Fruit fly (Drosophila melanogaster): ENCODE data around the gene Npl4.

Npl4 gene

DNA sequence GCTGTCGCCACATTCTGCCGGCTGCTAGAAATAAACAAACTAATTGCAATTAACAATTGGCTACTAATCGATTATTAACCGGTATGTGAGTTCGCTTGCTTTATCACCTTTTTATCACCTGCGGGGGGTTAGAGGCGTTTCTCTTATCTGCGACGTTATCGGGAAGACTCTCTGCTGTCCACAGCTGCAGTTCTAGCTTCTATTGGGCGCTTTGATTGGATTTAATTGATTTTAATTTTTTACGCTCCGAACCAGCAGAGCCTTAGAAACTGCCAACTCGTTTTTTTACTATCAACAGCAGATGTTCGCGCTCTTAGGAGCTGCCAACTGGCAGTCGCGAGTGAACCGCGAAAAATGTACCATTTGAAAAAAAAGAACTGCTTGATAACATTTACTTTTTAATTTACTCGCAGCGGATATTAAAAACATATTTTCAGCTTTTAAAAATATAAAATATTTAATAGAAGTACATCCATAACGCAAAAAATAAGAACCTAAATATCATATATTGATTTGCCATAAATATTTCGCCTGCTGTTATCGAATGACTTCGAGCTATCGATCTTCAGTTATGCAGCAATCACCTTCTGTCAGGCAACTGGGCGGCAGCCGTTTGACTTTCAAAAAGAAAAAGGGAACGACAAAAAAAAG, 2.3 kb upstream of the Npl4 start, which contains the start of gene Ssadh (continued):
- TF ChIP-seq CG11456 (GFP tag; IDR thresholded peaks at IDR 0.05) (no peak), Sry-δ (GFP tag; optimal IDR thresholded peaks at IDR 0.05) (peak; percentile 53), CG15011 (GFP tag; optimal IDR thresholded peaks at IDR 0.05) (no peak), peb (GFP tag; IDR thresholded peaks at IDR 0.05) (no peak), CG18011 (GFP tag; optimal IDR thresholded peaks at IDR 0.05) (peak; percentile 98), CG32767 (GFP tag; IDR thresholded peaks at IDR 0.05) (no peak), CG1024 (GFP tag; IDR thresholded peaks at IDR 0.05) (no peak), CHES-1-like (GFP tag; optimal IDR thresholded peaks at IDR 0.05) (no peak), CG2129 (GFP tag; IDR thresholded peaks at IDR 0.05; ENCODE audit: partially characterized antibody) (no peak), CG33213 (GFP tag; optimal IDR thresholded peaks at IDR 0.05) (peak; percentile 16), kay (GFP tag; optimal IDR thresholded peaks at IDR 0.05) (no peak), bcd (GFP tag; optimal IDR thresholded peaks at IDR 0.05) (no peak), Dref (GFP tag; IDR thresholded peaks at IDR 0.05) (peak; percentile 93), CG5953 (GFP tag; IDR thresholded peaks at IDR 0.05) (no peak), NK7.1 (GFP tag; optimal IDR thresholded peaks at IDR 0.05) (no peak), psq (GFP tag; optimal IDR thresholded peaks at IDR 0.05) (no peak), nmo (GFP tag; optimal IDR thresholded peaks at IDR 0.05) (peak; percentile 35), CG9727 (GFP tag; optimal IDR thresholded peaks at IDR 0.05) (peak; percentile 3), zen (tag; optimal IDR thresholded peaks at IDR 0.05) (peak; percentile 4), Bgb (GFP tag; IDR thresholded peaks at IDR 0.05; ENCODE audit: partially characterized antibody) (peak; percentile 61; the same call in 1 of the 2 replicates), Rfx (GFP tag; IDR thresholded peaks at IDR 0.05) (no peak), hb (GFP tag; IDR thresholded peaks at IDR 0.05; ENCODE audit: partially characterized antibody) (peak; percentile 61; the same call in 1 of the 3 replicates), CG13287 (GFP tag; IDR thresholded peaks at IDR 0.05; ENCODE audit: partially characterized antibody) (peak; percentile 56), CrebB (tag; optimal IDR thresholded peaks at IDR 0.05) (no peak), CG17385 (GFP tag; optimal IDR thresholded peaks at IDR 0.05) (no peak), pzg (GFP tag; optimal IDR thresholded peaks at IDR 0.05) (peak; percentile 59), CG4730 (GFP tag; IDR thresholded peaks at IDR 0.05) (no peak), CG14710 (tag; optimal IDR thresholded peaks at IDR 0.05) (peak; percentile 62), CG2116 (GFP tag; optimal IDR thresholded peaks at IDR 0.05) (peak; percentile 78), NFAT (GFP tag; IDR thresholded peaks at IDR 0.05) (no peak), CG1647 (GFP tag; optimal IDR thresholded peaks at IDR 0.05) (no peak), onecut (GFP tag; IDR thresholded peaks at IDR 0.05) (peak; percentile 93), fd3F (GFP tag; optimal IDR thresholded peaks at IDR 0.05) (no peak), hkb (optimal IDR thresholded peaks at IDR 0.05) (peak; percentile 46), hkb (GFP tag; IDR thresholded peaks at IDR 0.05) (no peak), CG17829 (tag; optimal IDR thresholded peaks at IDR 0.05) (no peak), Max (GFP tag; optimal IDR thresholded peaks at IDR 0.05) (peak; percentile 57), Dp (GFP tag; optimal IDR thresholded peaks at IDR 0.05) (peak; percentile 93), CG18476 (GFP tag; optimal IDR thresholded peaks at IDR 0.05) (no peak), CG16813 (GFP tag; IDR thresholded peaks at IDR 0.05; ENCODE audit: partially characterized antibody) (peak; percentile 58; the same call in 2 of the 3 replicates), CG10267 (tag; optimal IDR thresholded peaks at IDR 0.05) (peak; percentile 44), gfzf (GFP tag; optimal IDR thresholded peaks at IDR 0.05) (peak; percentile 23), CG4360 (GFP tag; IDR thresholded peaks at IDR 0.05) (no peak), ab (GFP tag; optimal IDR thresholded peaks at IDR 0.05) (no peak), CG30020 (tag; optimal IDR thresholded peaks at IDR 0.05) (peak; percentile 14), D19B (GFP tag; optimal IDR thresholded peaks at IDR 0.05) (no peak), nerfin-1 (tag; optimal IDR thresholded peaks at IDR 0.05) (no peak), klu (GFP tag; IDR thresholded peaks at IDR 0.05) (no peak), vvl (GFP tag; IDR thresholded peaks at IDR 0.05) (no peak), al (GFP tag; IDR thresholded peaks at IDR 0.05) (no peak)
